Fruit fly (Drosophila melanogaster) whole organism, embryonic: Measurements from ENCODE around the gene CG31792.

Source experiments
- Awh ChIP-seq: fragments of 200-800 bp; sonication (Bioruptor generic); IDR thresholded peaks from 2 replicates; pipeline ENCODE4, ENCODE4 v1.3.6; 2022; ENCODE audit warnings: missing biosample characterization, missing genetic modification characterization
- BEAF-32 ChIP-seq: fragments of 200-800 bp; sonication (Bioruptor generic); optimal IDR thresholded peaks from 3 replicates; lab custom pipeline; 2017; ENCODE audit warnings: missing biosample characterization, missing genetic modification characterization, mild to moderate bottlenecking, moderate library complexity, missing genetic modification reagents
- CG10147 ChIP-seq: fragments of 200-800 bp; sonication (Bioruptor generic); optimal IDR thresholded peaks from 2 replicates; lab custom pipeline; 2019; ENCODE audit warnings: missing biosample characterization, mild to moderate bottlenecking, missing genetic modification characterization, moderate library complexity
- CG1024 ChIP-seq: fragments of 200-800 bp; sonication (Bioruptor generic); IDR thresholded peaks from 2 replicates; pipeline ENCODE4 v1.3.6; 2022; ENCODE audit warnings: missing biosample characterization, missing genetic modification characterization
- CG10431 ChIP-seq: fragments of 200-800 bp; sonication (Bioruptor generic); optimal IDR thresholded peaks from 3 replicates; lab custom pipeline; 2018; ENCODE audit warnings: missing biosample characterization, mild to moderate bottlenecking, missing genetic modification characterization
- CG10654 ChIP-seq: fragments of 200-800 bp; sonication (Bioruptor generic); optimal IDR thresholded peaks from 2 replicates; lab custom pipeline; 2016; ENCODE audit warnings: missing biosample characterization, missing genetic modification characterization
- CG11560 ChIP-seq: fragments of 200-800 bp; sonication (Bioruptor generic); IDR thresholded peaks from 3 replicates; pipeline ENCODE4 v1.3.6; 2022; ENCODE audit warnings: missing biosample characterization, missing genetic modification characterization
- CG1233 ChIP-seq: fragments of 200-800 bp; sonication (Bioruptor generic); optimal IDR thresholded peaks from 4 replicates; lab custom pipeline; 2018; ENCODE audit warnings: missing biosample characterization, mild to moderate bottlenecking, missing genetic modification characterization
- CG13775 ChIP-seq: fragments of 200-800 bp; sonication (Bioruptor generic); optimal IDR thresholded peaks from 3 replicates; lab custom pipeline; 2017; ENCODE audit warnings: missing biosample characterization, mild to moderate bottlenecking, missing genetic modification characterization
- CG14441 ChIP-seq: fragments of 200-800 bp; sonication (Bioruptor generic); IDR thresholded peaks from 2 replicates; pipeline ENCODE4 v1.3.6; 2022; ENCODE audit warnings: missing biosample characterization, missing genetic modification characterization
- CG14860 ChIP-seq: fragments of 200-800 bp; sonication (Bioruptor generic); IDR thresholded peaks from 3 replicates; pipeline ENCODE4 v1.3.6; 2022; ENCODE audit warnings: missing biosample characterization, missing genetic modification characterization; ENCODE audit not compliant: partially characterized antibody
- CG15073 ChIP-seq: fragments of 200-800 bp; sonication (Bioruptor generic); optimal IDR thresholded peaks from 2 replicates; lab custom pipeline; 2016; ENCODE audit warnings: missing biosample characterization, missing genetic modification characterization
- CG15696 ChIP-seq: fragments of 200-800 bp; sonication (Bioruptor generic); optimal IDR thresholded peaks from 2 replicates; lab custom pipeline; 2019; ENCODE audit warnings: missing biosample characterization, mild to moderate bottlenecking, missing genetic modification characterization, moderate library complexity
- CG16813 ChIP-seq: fragments of 200-800 bp; sonication (Bioruptor generic); IDR thresholded peaks from 3 replicates; pipeline ENCODE4 v1.3.6; 2022; ENCODE audit warnings: missing biosample characterization, missing genetic modification characterization; ENCODE audit not compliant: partially characterized antibody
- CG17328 ChIP-seq: fragments of 200-800 bp; sonication (Bioruptor generic); IDR thresholded peaks from 2 replicates; pipeline ENCODE4 v1.3.6; 2022; ENCODE audit warnings: missing biosample characterization, missing genetic modification characterization
- CG18476 ChIP-seq: fragments of 200-800 bp; sonication (Bioruptor generic); optimal IDR thresholded peaks from 2 replicates; lab custom pipeline; 2016; ENCODE audit warnings: missing biosample characterization, mild to moderate bottlenecking, missing genetic modification characterization
- CG3726 ChIP-seq: fragments of 200-800 bp; sonication (Bioruptor generic); IDR thresholded peaks from 3 replicates; pipeline ENCODE4, ENCODE4 v1.3.6; 2022; ENCODE audit warnings: missing biosample characterization, missing genetic modification characterization
- CG4707 ChIP-seq: fragments of 200-800 bp; sonication (Bioruptor generic); optimal IDR thresholded peaks from 2 replicates; lab custom pipeline; 2018; ENCODE audit warnings: missing biosample characterization, mild to moderate bottlenecking, missing genetic modification characterization, moderate library complexity
- CG6175 ChIP-seq: fragments of 200-800 bp; sonication (Bioruptor generic); IDR thresholded peaks from 3 replicates; pipeline ENCODE4 v1.3.6; 2022; ENCODE audit warnings: missing biosample characterization, missing genetic modification characterization
- CG6654 ChIP-seq: fragments of 200-800 bp; sonication (Bioruptor generic); optimal IDR thresholded peaks from 2 replicates; lab custom pipeline; 2017; ENCODE audit warnings: missing biosample characterization, mild to moderate bottlenecking, missing genetic modification characterization
- CG8089 ChIP-seq: fragments of 200-800 bp; sonication (Bioruptor generic); optimal IDR thresholded peaks from 3 replicates; lab custom pipeline; 2016; ENCODE audit warnings: missing biosample characterization, missing genetic modification characterization
- Chrac-16 ChIP-seq: fragments of 200-800 bp; sonication (Bioruptor generic); optimal IDR thresholded peaks from 3 replicates; lab custom pipeline; 2016; ENCODE audit warnings: missing biosample characterization, missing genetic modification characterization
- Doc3 ChIP-seq: fragments of 200-800 bp; sonication (Bioruptor generic); IDR thresholded peaks from 3 replicates; pipeline ENCODE4 v1.3.6; 2022; ENCODE audit warnings: missing biosample characterization, missing genetic modification characterization; ENCODE audit not compliant: partially characterized antibody
- Eip74EF ChIP-seq, 2 experiments: fragments of 200-800 bp in 1 of 2; fragments of >200 bp in 1 of 2; sonication (Bioruptor generic) in 1 of 2; optimal IDR thresholded peaks; 2 replicates each; lab custom pipeline; 2017 to 2019; ENCODE audit warnings: missing biosample characterization in 2 of 2, missing genetic modification characterization in 2 of 2, mild to moderate bottlenecking in 1 of 2, moderate library complexity in 1 of 2
- Hey ChIP-seq: fragments of 200-800 bp; sonication (Bioruptor generic); optimal IDR thresholded peaks from 3 replicates; lab custom pipeline; 2018; ENCODE audit warnings: missing biosample characterization, mild to moderate bottlenecking, missing genetic modification characterization
- Jarid2 ChIP-seq: fragments of 200-800 bp; sonication (Bioruptor generic); optimal IDR thresholded peaks from 3 replicates; lab custom pipeline; 2017; ENCODE audit warnings: mild to moderate bottlenecking, missing biosample characterization, missing genetic modification reagents, missing genetic modification characterization
- NC2α ChIP-seq: fragments of 200-800 bp; sonication (Bioruptor generic); optimal IDR thresholded peaks from 2 replicates; lab custom pipeline; 2016; ENCODE audit warnings: missing biosample characterization, missing genetic modification characterization
- Rfx ChIP-seq: fragments of 200-800 bp; sonication (Bioruptor generic); IDR thresholded peaks from 2 replicates; pipeline ENCODE4 v1.3.6; 2022; ENCODE audit warnings: missing biosample characterization, missing genetic modification characterization
- Six4 ChIP-seq: fragments of 200-800 bp; sonication (Bioruptor generic); optimal IDR thresholded peaks from 2 replicates; lab custom pipeline; 2016; ENCODE audit warnings: missing biosample characterization, missing genetic modification characterization
- Sox102F ChIP-seq: fragments of 200-800 bp; sonication (Bioruptor generic); optimal IDR thresholded peaks from 2 replicates; lab custom pipeline; 2018; ENCODE audit warnings: missing biosample characterization, mild to moderate bottlenecking, missing genetic modification characterization, moderate library complexity
- Tbp ChIP-seq: fragments of >200 bp; optimal IDR thresholded peaks from 2 replicates; lab custom pipeline; 2018; ENCODE audit warnings: missing biosample characterization, missing genetic modification characterization
- amos ChIP-seq: fragments of 200-800 bp; sonication (Bioruptor generic); IDR thresholded peaks from 2 replicates; pipeline ENCODE4 v1.3.6; 2022; ENCODE audit warnings: missing biosample characterization, missing genetic modification characterization; ENCODE audit not compliant: partially characterized antibody
- ap ChIP-seq: fragments of 200-800 bp; sonication (Bioruptor generic); IDR thresholded peaks from 2 replicates; pipeline ENCODE4 v1.3.6; 2022; ENCODE audit warnings: missing biosample characterization, missing genetic modification characterization
- az2 ChIP-seq: fragments of 200-800 bp; sonication (Bioruptor generic); optimal IDR thresholded peaks from 3 replicates; lab custom pipeline; 2016; ENCODE audit warnings: missing biosample characterization, missing genetic modification characterization
- chinmo ChIP-seq: fragments of 200-800 bp; sonication (Bioruptor generic); IDR thresholded peaks from 4 replicates; pipeline ENCODE4 v1.3.6; 2022; ENCODE audit warnings: missing biosample characterization, missing genetic modification characterization; ENCODE audit not compliant: partially characterized antibody
- fd3F ChIP-seq: fragments of 200-800 bp; sonication (Bioruptor generic); optimal IDR thresholded peaks from 2 replicates; lab custom pipeline; 2018; ENCODE audit warnings: missing biosample characterization, mild to moderate bottlenecking, missing genetic modification characterization, moderate library complexity
- hbn ChIP-seq: fragments of 200-800 bp; sonication (Bioruptor generic); IDR thresholded peaks from 2 replicates; pipeline ENCODE4 v1.3.6; 2022; ENCODE audit warnings: missing biosample characterization, missing genetic modification characterization; ENCODE audit not compliant: partially characterized antibody
- odd ChIP-seq: fragments of 200-800 bp; sonication (Bioruptor generic); optimal IDR thresholded peaks from 2 replicates; lab custom pipeline; 2017; ENCODE audit warnings: missing biosample characterization, mild to moderate bottlenecking, missing genetic modification characterization
- onecut ChIP-seq: fragments of 200-800 bp; sonication (Bioruptor generic); IDR thresholded peaks from 2 replicates; pipeline ENCODE4 v1.3.6; 2022; ENCODE audit warnings: missing biosample characterization, missing genetic modification characterization
- p53 ChIP-seq: fragments of 200-800 bp; sonication (Bioruptor generic); optimal IDR thresholded peaks from 2 replicates; lab custom pipeline; 2016; ENCODE audit warnings: missing biosample characterization, missing genetic modification characterization
- pan ChIP-seq, 4 experiments: fragments of >200 bp in 3 of 4; fragments of 200-800 bp in 1 of 4; sonication (Bioruptor generic) in 1 of 4; optimal IDR thresholded peaks in 3 of 4; IDR thresholded peaks in 1 of 4; 2 replicates each; pipeline versions ENCODE4 v1.3.6 to Lab custom; 2017 to 2022; ENCODE audit warnings: missing biosample characterization in 2 of 4, missing genetic modification characterization in 2 of 4, mixed read lengths in 1 of 4
- pzg ChIP-seq: fragments of 200-800 bp; sonication (Bioruptor generic); optimal IDR thresholded peaks from 3 replicates; lab custom pipeline; 2018; ENCODE audit warnings: missing biosample characterization, mild to moderate bottlenecking, missing genetic modification characterization, moderate library complexity
- schlank ChIP-seq: fragments of 200-800 bp; sonication (Bioruptor generic); optimal IDR thresholded peaks from 2 replicates; lab custom pipeline; 2018; ENCODE audit warnings: missing biosample characterization, mild to moderate bottlenecking, missing genetic modification characterization
- sim ChIP-seq: fragments of 200-800 bp; sonication (Bioruptor generic); IDR thresholded peaks from 2 replicates; pipeline ENCODE4 v1.3.6; 2022; ENCODE audit warnings: missing biosample characterization, missing genetic modification characterization
- z ChIP-seq: fragments of 200-800 bp; sonication (Bioruptor generic); IDR thresholded peaks from 3 replicates; pipeline ENCODE4 v1.3.6; 2022; ENCODE audit warnings: missing biosample characterization, missing genetic modification characterization
- zen2 ChIP-seq: fragments of 200-800 bp; sonication (Bioruptor generic); IDR thresholded peaks from 3 replicates; pipeline ENCODE4 v1.3.6; 2022; ENCODE audit warnings: missing biosample characterization, missing genetic modification characterization; ENCODE audit not compliant: partially characterized antibody
- zfh2 ChIP-seq: fragments of 200-800 bp; sonication (Bioruptor generic); optimal IDR thresholded peaks from 2 replicates; lab custom pipeline; 2016; ENCODE audit warnings: missing biosample characterization, missing genetic modification characterization

The CG31792 gene

dm6 chr2L:18987078-18987895 is 10.0 kb upstream of the CG31792 start, which contains the start of the genes Swip-1 and EMC5 (continued):
- TF ChIP-seq Rfx (GFP tag; lab: Robert Waterston, UW), result peak; percentile 78
- TF ChIP-seq ap, result peak; percentile 27; the same call in 1 of the 2 replicates
- TF ChIP-seq zen2 (GFP tag; lab: Robert Waterston, UW), result 0 out of 3 replicates have a peak, but pooled peaks have one; percentile 16
- no peak; the same call in 1 of the 2 replicates for TF ChIP-seq CG17328 (GFP tag; lab: Robert Waterston, UW)
- peak; percentile 45; the same call in 1 of the 3 replicates for TF ChIP-seq Doc3 (GFP tag; lab: Robert Waterston, UW)
- peak; percentile 13 for TF ChIP-seq zfh2 (GFP tag; lab: Kevin White, UChicago)
- TF ChIP-seq Eip74EF (GFP tag; optimal IDR thresholded peaks at IDR 0.05; lab: Kevin White, UChicago), result peak in 1 of 2 experiments; percentile 20
- TF ChIP-seq CG14441 (GFP tag; lab: Robert Waterston, UW), result peak; percentile 19; the same call in 1 of the 2 replicates
- TF ChIP-seq CG15696, result peak; percentile 60
- peak; percentile 76 for TF ChIP-seq CG13775 (GFP tag; lab: Kevin White, UChicago)
- TF ChIP-seq onecut (GFP tag; lab: Robert Waterston, UW), result no peak
- peak; percentile 13 for TF ChIP-seq NC2α (GFP tag; lab: Kevin White, UChicago)
- TF ChIP-seq sim (GFP tag; lab: Robert Waterston, UW), result no peak
- peak; percentile 68 for TF ChIP-seq CG16813 (GFP tag; lab: Robert Waterston, UW)
- TF ChIP-seq CG10654, result peak; percentile 54
- no peak for TF ChIP-seq schlank (tag; lab: Kevin White, UChicago)
- TF ChIP-seq CG6175 (GFP tag; lab: Robert Waterston, UW), result 0 out of 3 replicates have a peak, but pooled peaks have one; percentile 21
- TF ChIP-seq fd3F, result peak; percentile 52
- TF ChIP-seq z, result no peak
- no peak for TF ChIP-seq CG15073 (GFP tag; lab: Kevin White, UChicago)
- no peak for TF ChIP-seq odd (GFP tag; lab: Kevin White, UChicago)
- peak; percentile 21; the same call in 1 of the 3 replicates for TF ChIP-seq CG14860
- peak; percentile 56 for TF ChIP-seq az2
- TF ChIP-seq CG4707, result no peak
- TF ChIP-seq pzg (GFP tag; lab: Kevin White, UChicago), result peak; percentile 55
- no peak for TF ChIP-seq pan (optimal IDR thresholded peaks at IDR 0.05; lab: Kevin White, UChicago)
- no peak for TF ChIP-seq pan (GFP tag; optimal IDR thresholded peaks at IDR 0.05 in 1 of 2, IDR thresholded peaks at IDR 0.05 in 1 of 2)
- TF ChIP-seq CG1024 (GFP tag; lab: Robert Waterston, UW), result no peak
- TF ChIP-seq CG10431 (GFP tag; lab: Kevin White, UChicago), result peak; percentile 58
- peak; percentile 46 for TF ChIP-seq Chrac-16 (GFP tag; lab: Kevin White, UChicago)
- no peak for TF ChIP-seq p53 (GFP tag; lab: Kevin White, UChicago)
- TF ChIP-seq Sox102F (GFP tag; lab: Kevin White, UChicago), result peak; percentile 68
- TF ChIP-seq chinmo, result 0 out of 4 replicates have a peak, but pooled peaks have one; percentile 17
- peak; percentile 51; the same call in 1 of the 2 replicates for TF ChIP-seq Awh (GFP tag; lab: Robert Waterston, UW)
- no peak for TF ChIP-seq CG11560 (tag; lab: Robert Waterston, UW)
- peak; percentile 87 for TF ChIP-seq Jarid2 (GFP tag; lab: Kevin White, UChicago)
- no peak for TF ChIP-seq CG6654 (GFP tag; lab: Kevin White, UChicago)
- TF ChIP-seq CG1233 (GFP tag; lab: Kevin White, UChicago), result peak; percentile 58
- peak; percentile 74 for TF ChIP-seq BEAF-32 (GFP tag; lab: Kevin White, UChicago)
- no peak for TF ChIP-seq Tbp (GFP tag; lab: Kevin White, UChicago)
- peak; percentile 40; the same call in 1 of the 2 replicates for TF ChIP-seq hbn (GFP tag; lab: Robert Waterston, UW)
- TF ChIP-seq CG18476 (GFP tag; lab: Kevin White, UChicago), result no peak
- TF ChIP-seq Six4 (GFP tag; lab: Kevin White, UChicago), result peak; percentile 31
- no peak for TF ChIP-seq CG3726 (GFP tag; lab: Robert Waterston, UW)
- TF ChIP-seq CG10147 (GFP tag; lab: Kevin White, UChicago), result peak; percentile 23
- TF ChIP-seq Hey, result no peak
- no peak for TF ChIP-seq CG8089 (GFP tag; lab: Kevin White, UChicago)
- TF ChIP-seq amos, result peak; percentile 62
